Worm (Caenorhabditis elegans): ENCODE data around the gene W10C4.1.

ce11 chrIII:251410-251809 lies 44.5 kb upstream of the W10C4.1 start:
- TF ChIP-seq klf-2 (GFP tag; conservative IDR thresholded peaks at IDR 0.05) (no peak), cog-1 (tag; optimal IDR thresholded peaks at IDR 0.05) (no peak), ref-1 (GFP tag; conservative IDR thresholded peaks at IDR 0.05) (no peak), T22C8.4 (GFP tag; IDR thresholded peaks at IDR 0.05) (no peak), ztf-29 (GFP tag; IDR thresholded peaks at IDR 0.05) (no peak), tab-1 (GFP tag; IDR thresholded peaks at IDR 0.05) (no peak)

Data from whole organism, midembryonic.